Fruit fly (Drosophila melanogaster): Measurements from ENCODE around the gene Ku80.

The Ku80 gene

DNA sequence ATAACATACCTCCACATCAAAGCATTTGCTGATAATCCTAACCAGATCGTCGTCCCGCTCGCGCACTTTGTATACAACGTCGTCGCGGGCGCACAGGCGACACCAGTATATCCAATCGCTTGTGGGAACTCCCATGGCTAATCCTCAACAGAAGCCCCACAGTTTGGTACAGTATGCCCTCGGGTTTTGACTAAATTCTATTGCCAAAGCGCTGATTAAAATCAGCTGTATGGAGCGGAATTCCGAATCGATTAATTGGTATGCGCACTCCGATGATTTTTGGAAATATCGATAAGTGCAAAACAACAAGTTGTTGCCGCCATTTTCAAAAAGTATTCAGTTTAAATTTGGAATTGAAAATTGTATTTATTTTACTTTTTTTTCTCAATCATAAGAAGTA is 2.9 kb downstream of the Ku80 start, which contains the start of gene wek:
Gene wek (minus strand): TSS at position 253 of the 400 bp plus-strand sequence.
- no peak for TF ChIP-seq gl (tag; optimal IDR thresholded peaks at IDR 0.05)
- no peak for TF ChIP-seq D1 (tag; optimal IDR thresholded peaks at IDR 0.05)
- TF ChIP-seq CG9948 (tag; optimal IDR thresholded peaks at IDR 0.05): no peak
- TF ChIP-seq CG32121 (GFP tag; IDR thresholded peaks at IDR 0.05): no peak
- no peak for TF ChIP-seq CG34367 (tag; optimal IDR thresholded peaks at IDR 0.05)
- TF ChIP-seq rn (GFP tag; IDR thresholded peaks at IDR 0.05): no peak
- no peak for TF ChIP-seq CG15710 (tag; optimal IDR thresholded peaks at IDR 0.05)
- TF ChIP-seq Pif1B (GFP tag; optimal IDR thresholded peaks at IDR 0.05): no peak
- no peak for TF ChIP-seq CG8159 (tag; optimal IDR thresholded peaks at IDR 0.05)
- TF ChIP-seq EcR (GFP tag; optimal IDR thresholded peaks at IDR 0.05): no peak
- TF ChIP-seq CG8301 (tag; optimal IDR thresholded peaks at IDR 0.05): no peak

dm6 chr2L:15764029-15764428 is 6.9 kb downstream of the Ku80 start, which contains the start of gene CG3793:
Gene CG3793 (plus strand): TSS chr2L:15764220.
- TF ChIP-seq fd96Ca (GFP tag; IDR thresholded peaks at IDR 0.05) (no peak), CG32121 (GFP tag; IDR thresholded peaks at IDR 0.05) (no peak), gl (tag; optimal IDR thresholded peaks at IDR 0.05) (no peak), CG10348 (GFP tag; IDR thresholded peaks at IDR 0.05) (no peak), D1 (tag; optimal IDR thresholded peaks at IDR 0.05) (no peak), CG8159 (tag; optimal IDR thresholded peaks at IDR 0.05) (no peak), CG34367 (tag; optimal IDR thresholded peaks at IDR 0.05) (no peak), CG17806 (tag; optimal IDR thresholded peaks at IDR 0.05) (no peak), rn (GFP tag; IDR thresholded peaks at IDR 0.05) (no peak), CG12605 (GFP tag; IDR thresholded peaks at IDR 0.05) (no peak)

dm6 chr2L:15763401-15763800 is 7.6 kb downstream of the Ku80 start:
- TF ChIP-seq CG17806 (tag; optimal IDR thresholded peaks at IDR 0.05): no peak
- TF ChIP-seq Pif1A (GFP tag; optimal IDR thresholded peaks at IDR 0.05): no peak
- no peak for TF ChIP-seq CG10348 (GFP tag; IDR thresholded peaks at IDR 0.05)
- TF ChIP-seq CG32121 (GFP tag; IDR thresholded peaks at IDR 0.05): no peak
- no peak for TF ChIP-seq CG4496 (GFP tag; IDR thresholded peaks at IDR 0.05)

dm6 chr2L:15762466-15762865 is 8.5 kb downstream of the Ku80 start, which contains the start of gene Gli:
Gene Gli (minus strand): TSS chr2L:15762758.
- TF ChIP-seq Pif1A (GFP tag; optimal IDR thresholded peaks at IDR 0.05): no peak
- TF ChIP-seq CG17806 (tag; optimal IDR thresholded peaks at IDR 0.05): no peak
- TF ChIP-seq rn (GFP tag; IDR thresholded peaks at IDR 0.05): no peak
- TF ChIP-seq CG10348 (GFP tag; IDR thresholded peaks at IDR 0.05): no peak
- TF ChIP-seq CG13204 (GFP tag; optimal IDR thresholded peaks at IDR 0.05): no peak
- peak; percentile 81 for TF ChIP-seq EcR (GFP tag; optimal IDR thresholded peaks at IDR 0.05)
- TF ChIP-seq CG8159 (tag; optimal IDR thresholded peaks at IDR 0.05): no peak
- peak; percentile 6 for TF ChIP-seq D1 (tag; optimal IDR thresholded peaks at IDR 0.05)
- no peak for TF ChIP-seq CG14655 (GFP tag; optimal IDR thresholded peaks at IDR 0.05)
- TF ChIP-seq CG32121 (GFP tag; IDR thresholded peaks at IDR 0.05): peak; percentile 34; the same call in 1 of the 2 replicates
- TF ChIP-seq CG12605 (GFP tag; IDR thresholded peaks at IDR 0.05): peak; percentile 36; the same call in 1 of the 2 replicates
- no peak for TF ChIP-seq CG8301 (tag; optimal IDR thresholded peaks at IDR 0.05)
- TF ChIP-seq fd96Ca (GFP tag; IDR thresholded peaks at IDR 0.05): peak; percentile 6; the same call in 1 of the 3 replicates
- TF ChIP-seq CG4496 (GFP tag; IDR thresholded peaks at IDR 0.05): peak; percentile 51
- peak; percentile 31 for TF ChIP-seq gl (tag; optimal IDR thresholded peaks at IDR 0.05)
- peak; percentile 69 for TF ChIP-seq Ets98B (GFP tag; IDR thresholded peaks at IDR 0.05)

DNA sequence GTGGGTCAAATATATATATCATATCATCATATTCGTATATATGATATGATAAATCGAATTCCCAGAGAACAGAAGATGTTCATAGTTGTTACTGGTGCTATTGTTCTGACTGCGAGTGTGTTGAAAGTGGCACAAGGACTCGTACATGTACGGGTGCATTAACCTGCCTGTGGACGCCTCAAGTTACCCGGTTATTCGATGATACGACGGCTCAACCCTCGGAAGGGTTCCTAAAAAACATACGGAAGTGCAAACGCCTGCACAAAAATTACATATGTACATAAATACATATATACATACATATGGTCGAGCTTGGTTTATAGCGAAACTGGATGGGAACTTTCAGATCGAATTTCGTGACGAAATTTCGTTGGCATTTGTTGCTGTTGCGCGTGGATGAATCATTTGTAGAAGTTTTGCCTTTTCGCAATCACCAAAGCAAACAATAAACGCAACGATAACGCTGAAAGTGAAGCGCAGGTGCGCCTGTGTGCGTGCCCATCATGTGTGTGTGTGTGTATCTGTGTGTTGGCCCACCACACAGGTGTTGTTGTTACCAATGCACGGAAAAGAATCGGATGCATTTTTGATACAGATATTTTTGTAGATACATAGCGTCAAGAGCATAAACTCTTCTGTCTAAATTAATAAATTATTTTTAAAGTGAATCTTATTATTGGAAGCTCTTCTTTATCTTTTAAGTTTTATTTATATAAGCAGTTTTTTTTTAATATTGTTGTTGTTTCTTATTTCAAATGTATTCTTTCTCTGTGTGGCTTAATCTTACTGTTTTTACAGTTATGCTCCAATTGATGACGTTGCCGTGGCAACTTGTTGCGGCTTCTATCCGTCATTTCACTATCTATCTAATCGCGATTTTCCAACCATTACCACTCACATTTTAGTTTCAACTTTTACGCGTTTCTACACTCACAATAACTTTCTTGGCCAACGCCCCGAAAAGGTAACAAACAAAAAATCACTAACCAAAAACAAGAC is 9.3 kb downstream of the Ku80 start:
- TF ChIP-seq CG10348 (GFP tag; IDR thresholded peaks at IDR 0.05) (no peak), CG32121 (GFP tag; IDR thresholded peaks at IDR 0.05) (peak; percentile 85), D1 (tag; optimal IDR thresholded peaks at IDR 0.05) (peak; percentile 17), Pif1A (GFP tag; optimal IDR thresholded peaks at IDR 0.05) (no peak), CG8159 (tag; optimal IDR thresholded peaks at IDR 0.05) (peak; percentile 87), CG8301 (tag; optimal IDR thresholded peaks at IDR 0.05) (peak; percentile 76), CG9948 (tag; optimal IDR thresholded peaks at IDR 0.05) (peak; percentile 81), CG12605 (GFP tag; IDR thresholded peaks at IDR 0.05) (peak; percentile 75), rn (GFP tag; IDR thresholded peaks at IDR 0.05) (peak; percentile 59), EcR (GFP tag; optimal IDR thresholded peaks at IDR 0.05) (peak; percentile 83), Snoo (tag; optimal IDR thresholded peaks at IDR 0.05) (peak; percentile 78), Ets98B (GFP tag; IDR thresholded peaks at IDR 0.05) (peak; percentile 81), CG17806 (tag; optimal IDR thresholded peaks at IDR 0.05) (peak; percentile 79), Pif1B (GFP tag; optimal IDR thresholded peaks at IDR 0.05) (peak; percentile 63), CG14655 (GFP tag; optimal IDR thresholded peaks at IDR 0.05) (no peak), gl (tag; optimal IDR thresholded peaks at IDR 0.05) (peak; percentile 14), CG34367 (tag; optimal IDR thresholded peaks at IDR 0.05) (peak; percentile 64), fd96Ca (GFP tag; IDR thresholded peaks at IDR 0.05) (0 out of 3 replicates have a peak, but pooled peaks have one; percentile 62), CG4496 (GFP tag; IDR thresholded peaks at IDR 0.05) (peak; percentile 83), CG13204 (GFP tag; optimal IDR thresholded peaks at IDR 0.05) (no peak), CG15710 (tag; optimal IDR thresholded peaks at IDR 0.05) (peak; percentile 81)
